Worm (Caenorhabditis elegans) whole organism, dauer: ENCODE measurements around the gene W01B6.8.

ENCODE experiments used
- unc-62 ChIP-seq: sonication (generic microtip); optimal IDR thresholded peaks from 2 replicates; lab custom pipeline; 2017; ENCODE audit warnings: missing biosample characterization, missing genetic modification reagents, missing genetic modification characterization

W01B6.8 gene

ce11 chrIV:10084323-10084959, at the start of gene W01B6.8:
TSS of gene W01B6.8 (minus strand) at chrIV:10084373.
- no peak for TF ChIP-seq unc-62 (GFP tag; lab: Kevin White, UChicago)

ce11 chrIV:10129957-10130356, 45.8 kb upstream of the W01B6.8 start, which contains the start of gene glt-3:
TSS of gene glt-3 (plus strand) at chrIV:10130257.
- no peak for TF ChIP-seq unc-62 (GFP tag; lab: Kevin White, UChicago)

- TF ChIP-seq unc-62 (GFP tag; lab: Kevin White, UChicago) = no peak
Observed at ce11 chrIV:10128906-10129386, 44.8 kb upstream of the W01B6.8 start, which contains the start of the genes gtbp-1 and K08F4.3. TSS of gene gtbp-1 (minus strand) at chrIV:10128956. TSS of gene K08F4.3 (plus strand) at chrIV:10129257.

ce11 chrIV:10128446-10128845, 44.3 kb upstream of the W01B6.8 start:
- no peak for TF ChIP-seq unc-62 (GFP tag; lab: Kevin White, UChicago)

ce11 chrIV:10126544-10126943, 42.4 kb upstream of the W01B6.8 start, which contains the start of gene ctf-18:
TSS of gene ctf-18 (minus strand) at chrIV:10126644.
- TF ChIP-seq unc-62 (GFP tag; lab: Kevin White, UChicago) = no peak

ce11 chrIV:10122205-10122604, 38.0 kb upstream of the W01B6.8 start, which contains the start of gene irld-21:
TSS of gene irld-21 (minus strand) at chrIV:10122305.
- TF ChIP-seq unc-62 (GFP tag; lab: Kevin White, UChicago) = no peak

ce11 chrIV:10116765-10117164, 32.6 kb upstream of the W01B6.8 start:
- no peak for TF ChIP-seq unc-62 (GFP tag; lab: Kevin White, UChicago)

- no peak for TF ChIP-seq unc-62 (GFP tag; lab: Kevin White, UChicago)
Observed at ce11 chrIV:10115142-10115541, 31.0 kb upstream of the W01B6.8 start, which contains the start of gene C04G2.10. TSS of gene C04G2.10 (plus strand) at chrIV:10115442.

ce11 chrIV:10112570-10112969, 28.4 kb upstream of the W01B6.8 start, which contains the start of gene nsph-3.2:
TSS of gene nsph-3.2 (plus strand) at chrIV:10112870.
- no peak for TF ChIP-seq unc-62 (GFP tag; lab: Kevin White, UChicago)

ce11 chrIV:10111441-10111840, 27.3 kb upstream of the W01B6.8 start, which contains the start of gene spch-1:
TSS of gene spch-1 (minus strand) at chrIV:10111541.
- TF ChIP-seq unc-62 (GFP tag; lab: Kevin White, UChicago) = no peak

ce11 chrIV:10110870-10111269, 26.7 kb upstream of the W01B6.8 start:
- TF ChIP-seq unc-62 (GFP tag; lab: Kevin White, UChicago) = no peak

- no peak for TF ChIP-seq unc-62 (GFP tag; lab: Kevin White, UChicago)
Observed at ce11 chrIV:10110417-10110816, 26.2 kb upstream of the W01B6.8 start, which contains the start of gene egl-38. TSS of gene egl-38 (minus strand) at chrIV:10110517.

ce11 chrIV:10096881-10097280, 12.7 kb upstream of the W01B6.8 start, which contains the start of gene dis-3:
TSS of gene dis-3 (plus strand) at chrIV:10097202.
- TF ChIP-seq unc-62 (GFP tag; lab: Kevin White, UChicago) = no peak

- TF ChIP-seq unc-62 (GFP tag; lab: Kevin White, UChicago) = no peak
Observed at ce11 chrIV:10095171-10095570, 11.0 kb upstream of the W01B6.8 start, which contains the start of the genes C04G2.5 and msp-36. TSS of gene C04G2.5 (minus strand) at chrIV:10095271. TSS of gene msp-36 (plus strand) at chrIV:10095433.

ce11 chrIV:10090358-10090757, 6.2 kb upstream of the W01B6.8 start, which contains the start of gene ttbk-5:
TSS of gene ttbk-5 (plus strand) at chrIV:10090658.
- TF ChIP-seq unc-62 (GFP tag; lab: Kevin White, UChicago) = no peak

ce11 chrIV:10089777-10090176, 5.6 kb upstream of the W01B6.8 start, which contains the start of gene ttr-39:
TSS of gene ttr-39 (minus strand) at chrIV:10089877.
- no peak for TF ChIP-seq unc-62 (GFP tag; lab: Kevin White, UChicago)
